Worm (Caenorhabditis elegans) whole organism, young adult: Measurements from ENCODE around the gene aakg-1.

Experiments
- B0019.2 ChIP-seq: fragments of 200-800 bp; sonication (Bioruptor generic); conservative IDR thresholded peaks from 2 replicates; pipeline ENCODE4 v1.3.6; 2022; ENCODE audit warnings: missing genetic modification reagents, missing genetic modification characterization, missing compliant biosample characterization
- B0035.1 ChIP-seq: sonication (generic microtip); optimal IDR thresholded peaks from 2 replicates; lab custom pipeline; 2016; ENCODE audit warnings: missing genetic modification characterization, mild to moderate bottlenecking, missing compliant biosample characterization, missing genotype, missing genetic modification reagents
- B0261.1 ChIP-seq: sonication (generic microtip); optimal IDR thresholded peaks from 2 replicates; lab custom pipeline; 2016; ENCODE audit warnings: mild to moderate bottlenecking, missing genetic modification characterization, moderate library complexity, missing compliant biosample characterization
- B0336.3 ChIP-seq: fragments of 200-800 bp; sonication (Bioruptor generic); IDR thresholded peaks from 2 replicates; pipeline ENCODE4 v1.3.6; 2022; ENCODE audit warnings: missing genetic modification characterization, missing compliant biosample characterization
- C17E4.6 ChIP-seq: fragments of 200-800 bp; sonication (Bioruptor generic); IDR thresholded peaks from 2 replicates; pipeline ENCODE4 v1.3.6; 2022; ENCODE audit warnings: missing genetic modification reagents, missing genetic modification characterization, missing compliant biosample characterization
- D2030.7 ChIP-seq: fragments of 200-800 bp; sonication (Bioruptor generic); IDR thresholded peaks from 2 replicates; pipeline ENCODE4 v1.3.6; 2022; ENCODE audit warnings: missing genetic modification reagents, missing genetic modification characterization, missing compliant biosample characterization
- F33H1.4 ChIP-seq: fragments of 200-800 bp; sonication (Bioruptor generic); IDR thresholded peaks from 2 replicates; pipeline ENCODE4 v1.3.6; 2022; ENCODE audit warnings: missing genetic modification reagents, missing genetic modification characterization, missing compliant biosample characterization
- F37B4.10 ChIP-seq: fragments of 200-800 bp; sonication (Bioruptor generic); IDR thresholded peaks from 2 replicates; pipeline ENCODE4 v1.3.6; 2022; ENCODE audit warnings: missing genetic modification characterization, missing compliant biosample characterization
- F57A8.1 ChIP-seq: fragments of 200-800 bp; sonication (Bioruptor generic); optimal IDR thresholded peaks from 2 replicates; lab custom pipeline; 2018; ENCODE audit warnings: mild to moderate bottlenecking, missing genetic modification characterization, moderate library complexity, missing compliant biosample characterization
- T07F8.4 ChIP-seq: sonication (generic microtip); optimal IDR thresholded peaks from 2 replicates; lab custom pipeline; 2016; ENCODE audit warnings: mild to moderate bottlenecking, missing genetic modification characterization, moderate library complexity, missing compliant biosample characterization
- T26A5.8 ChIP-seq: sonication (generic microtip); optimal IDR thresholded peaks from 2 replicates; lab custom pipeline; 2016; ENCODE audit warnings: missing genetic modification characterization, missing compliant biosample characterization
- Y53G8AR.9 ChIP-seq: fragments of 200-800 bp; sonication (Bioruptor generic); conservative IDR thresholded peaks from 2 replicates; pipeline ENCODE4 v1.3.6; 2022; ENCODE audit warnings: missing genetic modification reagents, missing genetic modification characterization, missing compliant biosample characterization
- Y67H2A.10 ChIP-seq: fragments of 200-800 bp; sonication (Bioruptor generic); conservative IDR thresholded peaks from 2 replicates; pipeline ENCODE4 v1.3.6; 2022; ENCODE audit warnings: missing genetic modification reagents, missing genetic modification characterization, missing compliant biosample characterization
- ZK185.1 ChIP-seq: sonication (generic microtip); optimal IDR thresholded peaks from 2 replicates; lab custom pipeline; 2016; ENCODE audit warnings: mild to moderate bottlenecking, missing genetic modification characterization, missing compliant biosample characterization; ENCODE audit not compliant: poor library complexity, severe bottlenecking
- bed-1 ChIP-seq: fragments of 200-800 bp; sonication (Bioruptor generic); IDR thresholded peaks from 2 replicates; pipeline ENCODE4 v1.3.6; 2022; ENCODE audit warnings: missing genetic modification reagents, missing genetic modification characterization, missing compliant biosample characterization
- bed-2 ChIP-seq: fragments of 200-800 bp; sonication (Bioruptor generic); IDR thresholded peaks from 2 replicates; pipeline ENCODE4 v1.3.6; 2022; ENCODE audit warnings: missing genetic modification reagents, missing genetic modification characterization, missing compliant biosample characterization
- ceh-27 ChIP-seq: fragments of 200-800 bp; sonication (Bioruptor generic); optimal IDR thresholded peaks from 2 replicates; lab custom pipeline; 2018; ENCODE audit warnings: mild to moderate bottlenecking, missing genetic modification characterization, moderate library complexity, missing compliant biosample characterization
- ceh-40 ChIP-seq: fragments of 200-800 bp; sonication (Bioruptor generic); IDR thresholded peaks from 2 replicates; pipeline ENCODE4 v1.3.6; 2022; ENCODE audit warnings: missing genetic modification characterization, missing compliant biosample characterization
- chd-7 ChIP-seq: sonication (generic microtip); optimal IDR thresholded peaks from 2 replicates; lab custom pipeline; 2016; ENCODE audit warnings: mild to moderate bottlenecking, missing genetic modification characterization, moderate library complexity, missing compliant biosample characterization
- die-1 ChIP-seq: sonication (generic microtip); optimal IDR thresholded peaks from 2 replicates; lab custom pipeline; 2016; ENCODE audit warnings: missing genotype, mild to moderate bottlenecking, missing genetic modification characterization, missing compliant biosample characterization
- dpff-1 ChIP-seq: sonication (generic microtip); optimal IDR thresholded peaks from 2 replicates; lab custom pipeline; 2017; ENCODE audit warnings: mild to moderate bottlenecking, missing genetic modification characterization, missing compliant biosample characterization
- egl-18 ChIP-seq: fragments of 200-800 bp; sonication (Bioruptor generic); IDR thresholded peaks from 2 replicates; pipeline ENCODE4 v1.3.6; 2022; ENCODE audit warnings: missing genetic modification reagents, missing genetic modification characterization, missing compliant biosample characterization
- egl-44 ChIP-seq: fragments of 200-800 bp; sonication (Bioruptor generic); IDR thresholded peaks from 2 replicates; pipeline ENCODE4 v1.3.6; 2022; ENCODE audit warnings: missing genetic modification reagents, missing genetic modification characterization, missing compliant biosample characterization
- ekl-4 ChIP-seq: fragments of 200-800 bp; sonication (Bioruptor generic); IDR thresholded peaks from 2 replicates; pipeline ENCODE4 v1.3.6; 2022; ENCODE audit warnings: missing genetic modification reagents, missing genetic modification characterization, missing compliant biosample characterization
- hlh-12 ChIP-seq: sonication (generic microtip); optimal IDR thresholded peaks from 2 replicates; lab custom pipeline; 2016; ENCODE audit warnings: missing genetic modification characterization, missing compliant biosample characterization
- hmg-20 ChIP-seq: fragments of 200-800 bp; sonication (Bioruptor generic); IDR thresholded peaks from 2 replicates; pipeline ENCODE4 v1.3.6; 2022; ENCODE audit warnings: missing genetic modification reagents, missing genetic modification characterization, missing compliant biosample characterization
- lag-1 ChIP-seq: fragments of 200-800 bp; sonication (Bioruptor generic); IDR thresholded peaks from 2 replicates; pipeline ENCODE4 v1.3.6; 2022; ENCODE audit warnings: missing genetic modification reagents, missing genetic modification characterization, missing compliant biosample characterization
- lin-35 ChIP-seq, 3 experiments: fragments of 150-350 bp in 2 of 3; sonication (generic microtip) in 1 of 3; optimal IDR thresholded peaks; 2 replicates each; lab custom pipeline; 2014 to 2018; ENCODE audit warnings: missing biosample characterization in 3 of 3, missing genetic modification characterization in 3 of 3, missing genetic modification reagents in 3 of 3
- lin-40 ChIP-seq: sonication (generic microtip); optimal IDR thresholded peaks from 2 replicates; lab custom pipeline; 2016; ENCODE audit warnings: missing genetic modification characterization, mild to moderate bottlenecking, missing compliant biosample characterization, missing genotype, missing genetic modification reagents
- lsy-27 ChIP-seq: sonication (generic microtip); optimal IDR thresholded peaks from 2 replicates; lab custom pipeline; 2017; ENCODE audit warnings: missing genetic modification characterization, mild to moderate bottlenecking, missing compliant biosample characterization, antibody characterized with exemption, missing genotype, borderline replicate concordance; ENCODE audit not compliant: insufficient read depth
- madf-10 ChIP-seq: sonication (generic microtip); optimal IDR thresholded peaks from 2 replicates; lab custom pipeline; 2016; ENCODE audit warnings: mild to moderate bottlenecking, missing genetic modification characterization, missing compliant biosample characterization
- madf-3 ChIP-seq: fragments of 200-800 bp; sonication (Bioruptor generic); IDR thresholded peaks from 2 replicates; pipeline ENCODE4 v1.3.6; 2022; ENCODE audit warnings: missing genetic modification reagents, missing genetic modification characterization, missing compliant biosample characterization
- mes-4 ChIP-seq: sonication (generic microtip); optimal IDR thresholded peaks from 2 replicates; lab custom pipeline; 2016; ENCODE audit warnings: missing genotype, missing genetic modification characterization, missing compliant biosample characterization
- nfyb-1 ChIP-seq: fragments of 200-800 bp; sonication (Bioruptor generic); IDR thresholded peaks from 2 replicates; pipeline ENCODE4 v1.3.6; 2022; ENCODE audit warnings: missing genetic modification reagents, missing genetic modification characterization, missing compliant biosample characterization
- nhr-120 ChIP-seq: fragments of 200-800 bp; sonication (Bioruptor generic); IDR thresholded peaks from 2 replicates; pipeline ENCODE4 v1.3.6; 2022; ENCODE audit warnings: missing genetic modification characterization, missing compliant biosample characterization
- nhr-80 ChIP-seq: sonication (generic microtip); optimal IDR thresholded peaks from 2 replicates; lab custom pipeline; 2016; ENCODE audit warnings: missing genetic modification characterization, missing compliant biosample characterization
- pbrm-1 ChIP-seq: fragments of 200-800 bp; sonication (Bioruptor generic); IDR thresholded peaks from 2 replicates; pipeline ENCODE4 v1.3.6; 2022; ENCODE audit warnings: missing genetic modification reagents, missing genetic modification characterization, missing compliant biosample characterization
- pha-4 ChIP-seq: fragments of 150-350 bp; sonication (generic microtip); optimal IDR thresholded peaks from 2 replicates; lab custom pipeline; 2014; ENCODE audit warnings: missing biosample characterization, missing genetic modification reagents, missing genetic modification characterization
- repo-1 ChIP-seq: sonication (generic microtip); optimal IDR thresholded peaks from 2 replicates; lab custom pipeline; 2017; ENCODE audit warnings: mild to moderate bottlenecking, missing genetic modification characterization, missing compliant biosample characterization
- sdz-38 ChIP-seq: sonication (generic microtip); optimal IDR thresholded peaks from 2 replicates; lab custom pipeline; 2016; ENCODE audit warnings: missing genotype, missing genetic modification characterization, missing compliant biosample characterization
- snpc-1.1 ChIP-seq: sonication (generic microtip); optimal IDR thresholded peaks from 2 replicates; lab custom pipeline; 2017; ENCODE audit warnings: missing genetic modification characterization, mild to moderate bottlenecking, missing compliant biosample characterization, antibody characterized with exemption, moderate library complexity, missing genotype, missing genetic modification reagents; ENCODE audit not compliant: insufficient read depth
- sptf-2 ChIP-seq: fragments of 200-800 bp; sonication (Bioruptor generic); optimal IDR thresholded peaks from 2 replicates; lab custom pipeline; 2018; ENCODE audit warnings: mild to moderate bottlenecking, missing genetic modification characterization, missing compliant biosample characterization
- tlf-1 ChIP-seq: fragments of 200-800 bp; sonication (Bioruptor generic); optimal IDR thresholded peaks from 2 replicates; lab custom pipeline; 2018; ENCODE audit warnings: mild to moderate bottlenecking, missing genetic modification characterization, missing compliant biosample characterization
- unc-62 ChIP-seq: fragments of 150-350 bp; optimal IDR thresholded peaks from 2 replicates; lab custom pipeline; 2014; ENCODE audit warnings: missing biosample characterization, missing genetic modification reagents, missing genetic modification characterization
- zim-3 ChIP-seq: sonication (generic microtip); optimal IDR thresholded peaks from 2 replicates; lab custom pipeline; 2017; ENCODE audit warnings: mild to moderate bottlenecking, missing genetic modification characterization, moderate library complexity, missing compliant biosample characterization
- ztf-22 ChIP-seq: fragments of 200-800 bp; sonication (Bioruptor generic); optimal IDR thresholded peaks from 2 replicates; lab custom pipeline; 2018; ENCODE audit warnings: mild to moderate bottlenecking, missing genetic modification characterization, moderate library complexity, missing compliant biosample characterization
- ztf-6 ChIP-seq: fragments of 200-800 bp; sonication (Bioruptor generic); IDR thresholded peaks from 2 replicates; pipeline ENCODE4 v1.3.6; 2022; ENCODE audit warnings: missing genetic modification reagents, missing genetic modification characterization, missing compliant biosample characterization

aakg-1 gene

ce11 chrIII:12614669-12615451, 39.7 kb upstream of the aakg-1 start (continued):
- TF ChIP-seq nhr-80 (tag; lab: Kevin White, UChicago) (peak; percentile 82), T07F8.4 (no peak), bed-2 (GFP tag; lab: Robert Waterston, UW) (no peak), ztf-6 (GFP tag; lab: Robert Waterston, UW) (no peak), lag-1 (GFP tag; lab: Robert Waterston, UW) (no peak), madf-3 (GFP tag; lab: Robert Waterston, UW) (peak; percentile 63; the same call in 1 of the 2 replicates), T26A5.8 (tag; lab: Kevin White, UChicago) (no peak), madf-10 (peak; percentile 80), pha-4 (tag; lab: Kevin White, UChicago) (peak; percentile 4), lin-40 (tag; lab: Kevin White, UChicago) (peak; percentile 31), B0035.1 (tag; lab: Kevin White, UChicago) (peak; percentile 38), Y53G8AR.9 (peak; percentile 78; the same call in 1 of the 2 replicates), sptf-2 (no peak), F37B4.10 (GFP tag; lab: Robert Waterston, UW) (no peak), C17E4.6 (GFP tag; lab: Robert Waterston, UW) (no peak), Y67H2A.10 (GFP tag; lab: Robert Waterston, UW) (no peak), lin-35 (GFP tag; optimal IDR thresholded peaks at IDR 0.05; lab: Kevin White, UChicago) (no peak), tlf-1 (GFP tag; lab: Kevin White, UChicago) (peak; percentile 45), bed-1 (GFP tag; lab: Robert Waterston, UW) (no peak), snpc-1.1 (tag; lab: Kevin White, UChicago) (no peak), F57A8.1 (GFP tag; lab: Kevin White, UChicago) (no peak), hlh-12 (tag; lab: Kevin White, UChicago) (peak; percentile 12), sdz-38 (no peak), B0261.1 (tag; lab: Kevin White, UChicago) (no peak), egl-44 (GFP tag; lab: Robert Waterston, UW) (peak; percentile 60; the same call in 1 of the 2 replicates), die-1 (tag; lab: Kevin White, UChicago) (no peak), hmg-20 (GFP tag; lab: Robert Waterston, UW) (no peak), nhr-120 (GFP tag; lab: Robert Waterston, UW) (no peak), ZK185.1 (tag; lab: Kevin White, UChicago) (peak; percentile 7), zim-3 (no peak), D2030.7 (no peak), mes-4 (tag; lab: Kevin White, UChicago) (no peak), ztf-22 (GFP tag; lab: Kevin White, UChicago) (no peak), dpff-1 (tag; lab: Kevin White, UChicago) (no peak), chd-7 (tag; lab: Kevin White, UChicago) (peak; percentile 58), ekl-4 (GFP tag; lab: Robert Waterston, UW) (peak; percentile 69; the same call in 1 of the 2 replicates), pbrm-1 (0 out of 2 replicates have a peak, but pooled peaks have one; percentile 36), B0336.3 (peak; percentile 90), repo-1 (tag; lab: Kevin White, UChicago) (peak; percentile 21), B0019.2 (no peak), egl-18 (GFP tag; lab: Robert Waterston, UW) (no peak), F33H1.4 (GFP tag; lab: Robert Waterston, UW) (no peak), nfyb-1 (GFP tag; lab: Robert Waterston, UW) (peak; percentile 71; the same call in 1 of the 2 replicates), ceh-27 (GFP tag; lab: Kevin White, UChicago) (no peak), lsy-27 (no peak), unc-62 (GFP tag; lab: Kevin White, UChicago) (no peak), ceh-40 (GFP tag; lab: Robert Waterston, UW) (no peak)
